Worm (Caenorhabditis elegans): ENCODE measurements around the gene T10B5.8.

T10B5.8 gene

ce11 chrV:1845977-1846376, 4.1 kb downstream of the T10B5.8 start, which contains the start of gene T10B5.7:
Gene T10B5.7, plus strand, starts transcription at chrV:1846201.
- TF ChIP-seq elt-2 (tag; optimal IDR thresholded peaks at IDR 0.05): peak; percentile 79
- no peak for TF ChIP-seq che-1 (tag; optimal IDR thresholded peaks at IDR 0.05)

ce11 chrV:1848590-1848989, 6.7 kb downstream of the T10B5.8 start:
- TF ChIP-seq hlh-8 (tag; optimal IDR thresholded peaks at IDR 0.05) (no peak), dve-1 (tag; optimal IDR thresholded peaks at IDR 0.05) (peak; percentile 100)

DNA sequence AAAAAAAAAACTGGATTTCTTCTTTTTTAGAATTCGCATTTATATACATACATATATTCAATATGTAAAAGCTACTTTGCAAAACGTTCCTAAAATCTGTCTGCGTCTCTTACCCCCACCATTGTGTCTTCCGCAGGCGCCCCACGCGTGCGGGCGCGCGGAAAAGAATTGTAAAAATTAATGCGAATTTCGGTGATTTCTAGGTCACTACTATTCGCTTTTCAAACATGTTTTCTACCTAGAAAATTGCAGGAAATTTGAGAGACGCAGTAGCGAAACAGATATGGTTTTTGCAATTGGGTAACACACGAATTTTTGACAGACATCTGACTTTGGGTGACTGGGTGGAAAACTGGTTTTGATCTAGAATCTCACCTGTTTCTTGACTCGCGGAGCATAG, 13.2 kb downstream of the T10B5.8 start:
- TF ChIP-seq lin-11 (tag; optimal IDR thresholded peaks at IDR 0.05): no peak
- no peak for TF ChIP-seq zip-5 (tag; optimal IDR thresholded peaks at IDR 0.05)
- no peak for TF ChIP-seq C38D4.7 (GFP tag; optimal IDR thresholded peaks at IDR 0.05)
- no peak for TF ChIP-seq K09A11.1 (tag; optimal IDR thresholded peaks at IDR 0.05; ENCODE audit: insufficient read depth)
- no peak for TF ChIP-seq unc-86 (tag; optimal IDR thresholded peaks at IDR 0.05)
- TF ChIP-seq hlh-30 (tag; optimal IDR thresholded peaks at IDR 0.05; ENCODE audit: insufficient read depth): no peak
- TF ChIP-seq rnt-1 (tag; optimal IDR thresholded peaks at IDR 0.05): no peak
- TF ChIP-seq che-1 (tag; optimal IDR thresholded peaks at IDR 0.05): no peak
- no peak for TF ChIP-seq ama-1 (optimal IDR thresholded peaks at IDR 0.05)
- TF ChIP-seq pros-1 (tag; optimal IDR thresholded peaks at IDR 0.05): no peak
- no peak for TF ChIP-seq unc-55 (GFP tag; optimal IDR thresholded peaks at IDR 0.05)

DNA sequence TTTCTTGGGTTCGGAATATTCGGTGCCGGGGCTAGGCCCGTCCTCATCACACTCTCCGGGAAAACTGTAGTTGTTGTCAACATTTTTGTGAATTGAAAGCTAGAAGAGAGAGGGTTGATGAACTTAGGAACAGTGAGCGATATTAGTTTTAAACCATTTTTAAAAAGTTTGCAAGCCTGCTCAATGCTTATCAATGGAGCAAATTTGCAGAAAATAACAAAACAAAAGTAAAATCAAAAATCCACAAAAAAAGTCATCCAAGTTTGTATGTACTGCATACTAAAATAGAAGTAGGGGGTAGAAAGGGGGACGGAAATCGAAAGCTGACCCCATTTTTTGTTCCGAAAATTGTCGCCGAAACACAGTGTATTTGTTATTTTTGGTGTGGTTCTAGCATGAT, 14.3 kb downstream of the T10B5.8 start, which contains the start of gene T10B5.10:
Gene T10B5.10 (minus strand): TSS at position 101 of the 400 bp plus-strand sequence.
- TF ChIP-seq ahr-1 (tag; optimal IDR thresholded peaks at IDR 0.05): no peak
- no peak for TF ChIP-seq pha-4 (tag; optimal IDR thresholded peaks at IDR 0.05)
- TF ChIP-seq nhr-11 (tag; optimal IDR thresholded peaks at IDR 0.05): no peak
- TF ChIP-seq hlh-13 (GFP tag; optimal IDR thresholded peaks at IDR 0.05): no peak
- TF ChIP-seq tbx-2 (tag; optimal IDR thresholded peaks at IDR 0.05): no peak
- no peak for TF ChIP-seq pax-1 (tag; optimal IDR thresholded peaks at IDR 0.05)
- no peak for TF ChIP-seq hlh-6 (tag; optimal IDR thresholded peaks at IDR 0.05)
- TF ChIP-seq npax-4 (tag; optimal IDR thresholded peaks at IDR 0.05): no peak
- TF ChIP-seq fkh-6 (tag; optimal IDR thresholded peaks at IDR 0.05): no peak
- no peak for TF ChIP-seq madf-2 (tag; optimal IDR thresholded peaks at IDR 0.05)
- no peak for TF ChIP-seq lim-6 (tag; optimal IDR thresholded peaks at IDR 0.05)
- no peak for TF ChIP-seq hlh-8 (tag; optimal IDR thresholded peaks at IDR 0.05)
- no peak for TF ChIP-seq unc-55 (GFP tag; optimal IDR thresholded peaks at IDR 0.05)
- TF ChIP-seq ceh-14 (tag; optimal IDR thresholded peaks at IDR 0.05): no peak

DNA sequence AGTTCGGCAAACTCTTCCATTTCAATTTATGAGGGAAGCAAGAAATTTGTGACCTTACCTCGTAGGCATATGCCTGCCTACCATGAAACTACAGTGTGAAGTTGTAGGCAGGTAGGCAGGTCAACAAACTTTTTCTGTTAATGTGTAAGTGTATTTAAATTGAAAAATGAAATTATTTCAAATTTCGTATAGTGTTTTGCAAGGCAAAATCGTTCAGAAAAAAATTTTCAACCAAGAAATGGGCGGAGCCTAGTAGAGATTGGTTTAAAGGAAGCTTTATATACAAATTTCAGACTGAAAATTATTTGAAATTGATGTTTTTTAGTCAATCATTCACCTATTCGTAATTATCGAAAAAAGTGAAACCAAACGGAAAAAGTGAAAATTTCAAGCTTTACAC, 16.0 kb downstream of the T10B5.8 start:
- TF ChIP-seq tbx-2 (tag; optimal IDR thresholded peaks at IDR 0.05): no peak
- TF ChIP-seq pha-2 (tag; optimal IDR thresholded peaks at IDR 0.05): no peak
- no peak for TF ChIP-seq ceh-9 (tag; optimal IDR thresholded peaks at IDR 0.05)
- TF ChIP-seq unc-86 (tag; optimal IDR thresholded peaks at IDR 0.05): no peak
- TF ChIP-seq hlh-15 (tag; optimal IDR thresholded peaks at IDR 0.05): no peak
- no peak for TF ChIP-seq pag-3 (tag; optimal IDR thresholded peaks at IDR 0.05; ENCODE audit: borderline replicate concordance)
- no peak for TF ChIP-seq hlh-8 (tag; optimal IDR thresholded peaks at IDR 0.05)
- no peak for TF ChIP-seq fkh-10 (GFP tag; optimal IDR thresholded peaks at IDR 0.05)
- TF ChIP-seq pha-4 (tag; optimal IDR thresholded peaks at IDR 0.05): no peak
- no peak for TF ChIP-seq zip-5 (tag; optimal IDR thresholded peaks at IDR 0.05)
- no peak for TF ChIP-seq C08G9.2 (tag; optimal IDR thresholded peaks at IDR 0.05)
- no peak for TF ChIP-seq dve-1 (tag; optimal IDR thresholded peaks at IDR 0.05)
- TF ChIP-seq ceh-45 (GFP tag; IDR thresholded peaks at IDR 0.05): no peak
- TF ChIP-seq ama-1 (optimal IDR thresholded peaks at IDR 0.05): no peak

- TF ChIP-seq F13H6.1 (tag; optimal IDR thresholded peaks at IDR 0.05): no peak
- TF ChIP-seq unc-42 (tag; optimal IDR thresholded peaks at IDR 0.05): peak; percentile 78
Observed at ce11 chrV:1862954-1863353, 21.1 kb downstream of the T10B5.8 start.

Measured in whole organism, late embryonic.